Worm (Caenorhabditis elegans): ENCODE data around the gene C18F10.7.

C18F10.7 gene

ce11 chrIII:6278301-6278827 is at the start of gene C18F10.7:
TSS of gene C18F10.7 (minus strand) at chrIII:6278351.
- TF ChIP-seq him-1 (tag; optimal IDR thresholded peaks at IDR 0.05): no peak
- peak; percentile 80 for TF ChIP-seq W03F9.2 (tag; optimal IDR thresholded peaks at IDR 0.05)
- no peak for TF ChIP-seq dao-5 (tag; optimal IDR thresholded peaks at IDR 0.05)

DNA sequence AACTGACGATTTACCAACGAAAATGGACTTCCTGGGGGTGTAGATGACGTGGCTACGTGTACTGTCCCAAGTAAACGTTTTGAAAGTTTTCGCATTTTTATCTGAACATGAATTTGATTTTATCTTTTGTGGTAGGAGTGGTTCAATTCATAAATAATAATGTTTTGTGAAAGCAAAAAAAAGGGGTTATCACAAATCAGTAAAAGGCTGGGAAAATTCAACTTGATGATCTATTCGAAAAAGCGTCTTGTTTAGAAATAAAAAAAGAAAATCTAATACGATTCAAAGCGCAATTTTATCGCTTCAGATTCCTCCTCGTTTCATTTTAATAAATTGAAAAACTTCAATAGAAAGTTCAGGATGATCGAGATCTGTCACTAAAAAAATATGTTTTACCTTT is 46.0 kb upstream of the C18F10.7 start, which contains the start of gene C56G2.5:
Gene C56G2.5, minus strand, starts transcription at position 101 of the 400 bp plus-strand sequence.
- TF ChIP-seq dao-5 (tag; optimal IDR thresholded peaks at IDR 0.05) (no peak), him-1 (tag; optimal IDR thresholded peaks at IDR 0.05) (no peak), W03F9.2 (tag; optimal IDR thresholded peaks at IDR 0.05) (no peak)

DNA sequence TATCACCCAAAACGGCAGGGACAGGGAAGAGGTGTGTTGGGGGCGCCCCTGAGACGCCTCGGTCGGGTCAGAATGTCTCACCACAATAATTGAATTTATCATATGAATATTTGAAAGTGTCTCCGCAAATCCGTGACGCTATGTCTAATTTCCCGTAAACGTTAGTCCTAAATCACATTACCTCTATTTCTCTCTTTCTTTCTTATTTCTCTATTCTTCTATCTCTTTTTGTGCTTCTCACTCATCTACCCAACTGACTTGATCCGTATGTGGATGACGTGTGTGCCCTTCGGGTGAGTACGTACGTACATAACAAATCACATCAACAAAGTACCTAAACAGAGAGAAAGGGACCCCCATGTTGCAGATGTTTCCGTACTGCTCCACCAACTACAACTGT is 39.2 kb upstream of the C18F10.7 start:
- no peak for TF ChIP-seq W03F9.2 (tag; optimal IDR thresholded peaks at IDR 0.05)
- TF ChIP-seq dao-5 (tag; optimal IDR thresholded peaks at IDR 0.05): no peak

DNA sequence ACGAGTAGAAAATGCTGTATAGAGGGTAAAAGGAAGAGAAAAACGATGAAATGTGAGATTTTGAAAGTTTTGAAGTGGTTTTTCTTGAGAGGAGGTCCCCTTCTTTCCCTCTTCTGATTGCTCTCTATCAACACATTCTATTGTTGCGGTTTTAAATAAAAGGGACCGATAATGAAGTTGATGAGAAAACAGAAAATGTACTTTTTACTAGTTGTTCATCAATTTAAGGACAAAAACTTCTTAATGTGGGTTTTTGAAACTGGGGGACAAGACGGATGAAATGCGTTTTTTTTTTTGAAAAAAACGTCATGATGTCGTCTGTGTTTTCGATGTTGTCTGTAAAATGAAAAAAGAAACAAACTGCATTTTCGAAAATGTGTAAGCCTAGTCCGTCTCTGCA is 38.6 kb upstream of the C18F10.7 start:
- TF ChIP-seq dao-5 (tag; optimal IDR thresholded peaks at IDR 0.05): no peak
- TF ChIP-seq him-1 (tag; optimal IDR thresholded peaks at IDR 0.05): no peak
- TF ChIP-seq W03F9.2 (tag; optimal IDR thresholded peaks at IDR 0.05): no peak

DNA sequence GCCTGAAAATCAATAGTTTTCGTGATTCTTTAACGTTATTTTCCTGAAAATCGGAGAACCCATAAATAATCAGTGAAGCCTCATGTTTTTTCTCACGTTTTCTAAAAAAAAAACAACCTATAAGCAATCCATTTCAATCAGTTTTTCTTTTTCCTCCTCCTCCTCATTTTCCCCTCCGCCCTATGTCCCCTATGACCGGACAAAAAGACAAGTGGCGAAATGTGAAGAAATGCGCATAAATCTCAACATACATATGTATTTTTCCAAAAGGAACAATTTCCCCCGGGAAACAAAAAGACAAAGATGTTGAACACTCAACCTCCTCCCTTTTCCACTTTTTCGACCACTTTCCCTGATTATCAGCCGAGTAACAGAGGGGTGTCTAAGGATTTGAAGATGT is 37.4 kb upstream of the C18F10.7 start:
- no peak for TF ChIP-seq W03F9.2 (tag; optimal IDR thresholded peaks at IDR 0.05)
- TF ChIP-seq dao-5 (tag; optimal IDR thresholded peaks at IDR 0.05): no peak
- no peak for TF ChIP-seq him-1 (tag; optimal IDR thresholded peaks at IDR 0.05)

DNA sequence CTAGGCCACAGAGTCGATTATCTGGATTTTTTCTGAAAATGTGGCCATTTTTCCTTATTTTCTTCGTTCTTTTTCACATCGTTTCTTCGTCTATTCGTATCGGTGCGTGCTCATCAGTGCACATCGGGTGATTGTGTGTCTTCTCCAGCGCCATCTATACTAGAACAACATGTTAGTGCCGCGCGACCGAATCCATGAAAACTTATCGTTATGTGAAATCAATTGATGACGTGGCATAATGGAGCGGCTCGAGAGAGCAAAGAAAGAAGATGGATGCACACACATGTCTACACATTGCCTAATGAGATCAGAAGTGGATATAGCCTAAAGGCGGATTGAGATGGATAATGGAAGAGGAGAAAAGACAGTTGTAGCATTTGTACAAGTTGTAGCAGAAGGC is 34.1 kb upstream of the C18F10.7 start:
- TF ChIP-seq him-1 (tag; optimal IDR thresholded peaks at IDR 0.05): no peak
- no peak for TF ChIP-seq dao-5 (tag; optimal IDR thresholded peaks at IDR 0.05)
- no peak for TF ChIP-seq W03F9.2 (tag; optimal IDR thresholded peaks at IDR 0.05)

ce11 chrIII:6311452-6311851 is 33.3 kb upstream of the C18F10.7 start:
- TF ChIP-seq W03F9.2 (tag; optimal IDR thresholded peaks at IDR 0.05) (no peak), dao-5 (tag; optimal IDR thresholded peaks at IDR 0.05) (no peak)

DNA sequence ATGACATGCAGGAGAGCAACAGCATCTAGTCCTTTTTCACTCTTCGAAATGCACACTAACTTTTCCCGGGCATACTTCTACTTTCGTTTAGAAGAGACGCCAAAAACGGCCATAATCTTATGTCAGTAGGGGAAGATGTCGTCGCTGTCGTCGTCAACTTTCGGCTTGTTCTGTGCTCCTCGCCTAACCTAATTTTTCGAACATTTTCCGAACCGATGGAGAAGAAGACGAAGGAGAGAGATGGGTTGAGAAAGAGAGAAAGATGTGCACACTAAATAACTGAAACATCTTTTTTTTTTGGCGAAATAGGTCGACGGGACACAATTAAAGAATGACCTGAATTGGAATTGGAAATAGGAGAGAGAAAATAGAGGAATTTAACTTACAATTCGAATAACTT is 32.2 kb upstream of the C18F10.7 start:
- TF ChIP-seq W03F9.2 (tag; optimal IDR thresholded peaks at IDR 0.05) (no peak), dao-5 (tag; optimal IDR thresholded peaks at IDR 0.05) (no peak), him-1 (tag; optimal IDR thresholded peaks at IDR 0.05) (no peak)

DNA sequence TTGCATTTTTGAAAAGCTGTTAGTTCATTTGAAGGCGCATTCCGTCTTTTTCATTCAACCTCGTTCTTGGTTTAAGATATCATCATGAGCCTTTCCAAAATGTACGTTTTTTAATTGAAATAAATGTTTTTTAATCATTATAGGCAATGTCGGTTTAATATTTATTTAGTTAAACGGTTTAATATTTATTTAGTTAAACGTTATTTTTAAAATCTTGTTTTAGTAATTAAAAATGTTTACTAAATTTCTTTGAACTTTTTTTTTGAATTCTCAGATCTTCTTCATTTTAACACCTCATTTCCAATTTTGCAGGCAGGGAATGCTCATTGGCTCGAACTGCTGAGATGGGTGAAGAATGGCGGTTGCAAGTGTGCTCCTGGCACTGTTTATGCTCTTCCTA is 30.9 kb upstream of the C18F10.7 start, which contains the start of gene gar-2:
Gene gar-2, plus strand, starts transcription at position 301 of the 400 bp plus-strand sequence.
- no peak for TF ChIP-seq him-1 (tag; optimal IDR thresholded peaks at IDR 0.05)

DNA sequence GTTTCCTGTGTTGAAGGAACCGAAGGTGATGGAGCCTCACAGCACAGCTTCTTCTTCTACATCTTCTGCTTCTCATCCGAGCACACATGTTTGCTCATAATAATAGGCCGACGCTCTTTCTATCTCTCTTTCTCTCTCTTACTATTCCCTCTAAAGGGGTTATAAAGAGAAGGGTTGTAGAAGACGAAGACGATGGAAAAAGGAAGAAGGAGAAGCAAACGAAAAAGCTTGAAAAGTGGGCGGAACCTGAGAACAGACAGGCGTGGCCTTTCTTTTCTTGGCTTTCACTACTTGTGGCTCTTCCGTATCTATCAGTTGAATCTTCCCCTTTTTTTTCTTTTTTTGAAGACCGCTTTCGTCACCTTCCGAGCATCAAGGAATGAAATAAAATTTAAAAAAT is 29.7 kb upstream of the C18F10.7 start:
- TF ChIP-seq dao-5 (tag; optimal IDR thresholded peaks at IDR 0.05) (no peak), W03F9.2 (tag; optimal IDR thresholded peaks at IDR 0.05) (no peak), him-1 (tag; optimal IDR thresholded peaks at IDR 0.05) (no peak)

ce11 chrIII:6303787-6304186 is 25.6 kb upstream of the C18F10.7 start:
- TF ChIP-seq dao-5 (tag; optimal IDR thresholded peaks at IDR 0.05): no peak
- no peak for TF ChIP-seq him-1 (tag; optimal IDR thresholded peaks at IDR 0.05)
- TF ChIP-seq W03F9.2 (tag; optimal IDR thresholded peaks at IDR 0.05): no peak

DNA sequence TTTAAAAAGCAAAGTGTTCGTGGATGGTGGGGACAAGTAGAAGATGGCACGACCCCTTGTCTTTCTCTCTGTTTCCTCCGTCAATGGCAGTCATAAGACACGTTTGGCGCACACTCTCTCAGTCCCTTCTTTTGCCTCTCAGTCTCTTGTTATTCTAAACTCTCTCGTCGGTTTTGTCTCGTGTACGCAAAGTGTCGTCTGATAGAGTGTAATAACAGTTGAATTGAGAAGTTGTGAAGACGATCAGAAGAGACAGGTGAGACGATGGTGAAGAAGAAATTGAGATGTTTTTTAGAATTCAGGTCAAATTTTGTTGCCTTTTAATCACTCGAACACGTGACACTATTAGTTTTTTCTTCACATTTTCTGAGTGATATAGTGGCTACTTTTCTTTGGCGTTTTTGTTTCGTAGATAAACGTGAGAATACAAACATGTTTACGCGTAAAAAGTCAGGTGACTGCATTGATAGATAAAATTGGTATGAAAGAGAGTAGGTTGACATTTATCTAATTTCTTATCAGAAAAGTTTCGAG is 25.0 kb upstream of the C18F10.7 start, which contains the start of gene F47D12.9:
Gene F47D12.9, minus strand, starts transcription at position 267 of the 534 bp plus-strand sequence.
- no peak for TF ChIP-seq dao-5 (tag; optimal IDR thresholded peaks at IDR 0.05)
- TF ChIP-seq him-1 (tag; optimal IDR thresholded peaks at IDR 0.05): peak; percentile 45
- TF ChIP-seq W03F9.2 (tag; optimal IDR thresholded peaks at IDR 0.05): no peak

ce11 chrIII:6300297-6300696 is 22.1 kb upstream of the C18F10.7 start:
- no peak for TF ChIP-seq W03F9.2 (tag; optimal IDR thresholded peaks at IDR 0.05)
- no peak for TF ChIP-seq him-1 (tag; optimal IDR thresholded peaks at IDR 0.05)
- no peak for TF ChIP-seq dao-5 (tag; optimal IDR thresholded peaks at IDR 0.05)

ce11 chrIII:6298131-6298530 is 20.0 kb upstream of the C18F10.7 start, which contains the start of gene F47D12.3:
TSS of gene F47D12.3 (plus strand) at chrIII:6298461.
- no peak for TF ChIP-seq dao-5 (tag; optimal IDR thresholded peaks at IDR 0.05)
- no peak for TF ChIP-seq W03F9.2 (tag; optimal IDR thresholded peaks at IDR 0.05)
- no peak for TF ChIP-seq him-1 (tag; optimal IDR thresholded peaks at IDR 0.05)

ce11 chrIII:6297599-6297998 is 19.4 kb upstream of the C18F10.7 start:
- TF ChIP-seq him-1 (tag; optimal IDR thresholded peaks at IDR 0.05) (no peak), dao-5 (tag; optimal IDR thresholded peaks at IDR 0.05) (no peak), W03F9.2 (tag; optimal IDR thresholded peaks at IDR 0.05) (no peak)
